Worm (Caenorhabditis elegans) whole organism, L4 larva: Measurements from ENCODE around the gene klf-3.

Source experiments
- D1046.2 ChIP-seq: fragments of 200-800 bp; sonication (Bioruptor generic); IDR thresholded peaks from 2 replicates; pipeline ENCODE4 v1.3.6; 2022; ENCODE audit warnings: missing genetic modification characterization, missing compliant biosample characterization
- F37D6.2 ChIP-seq: sonication (generic microtip); optimal IDR thresholded peaks from 2 replicates; lab custom pipeline; 2016; ENCODE audit warnings: mild to moderate bottlenecking, missing genetic modification characterization, missing compliant biosample characterization
- F44E2.7 ChIP-seq: fragments of 200-800 bp; sonication (Bioruptor generic); IDR thresholded peaks from 2 replicates; pipeline ENCODE4 v2.1.2; 2022; ENCODE audit warnings: missing genetic modification characterization, missing compliant biosample characterization
- F49E8.2 ChIP-seq: sonication (generic microtip); optimal IDR thresholded peaks from 2 replicates; lab custom pipeline; 2016; ENCODE audit warnings: missing compliant biosample characterization, mild to moderate bottlenecking, missing genetic modification characterization, borderline replicate concordance
- T20F7.1 ChIP-seq: fragments of 200-800 bp; sonication (Bioruptor generic); optimal IDR thresholded peaks from 2 replicates; lab custom pipeline; 2018; ENCODE audit warnings: mild to moderate bottlenecking, missing genetic modification characterization, missing compliant biosample characterization
- T26A8.4 ChIP-seq: fragments of 200-800 bp; sonication (Bioruptor generic); IDR thresholded peaks from 2 replicates; pipeline ENCODE4 v1.3.6; 2022; ENCODE audit warnings: missing genetic modification characterization, missing compliant biosample characterization
- Y48G9A.11 ChIP-seq: fragments of 200-800 bp; sonication (Bioruptor generic); IDR thresholded peaks from 2 replicates; pipeline ENCODE4 v1.3.6; 2022; ENCODE audit warnings: missing genetic modification reagents, missing genetic modification characterization, missing compliant biosample characterization
- Y75B8A.6 ChIP-seq: fragments of 200-800 bp; sonication (Bioruptor generic); IDR thresholded peaks from 2 replicates; pipeline ENCODE4 v1.3.6; 2022; ENCODE audit warnings: missing genetic modification reagents, missing genetic modification characterization, missing compliant biosample characterization
- aha-1 ChIP-seq: fragments of 150-350 bp; peaks from one replicate; lab custom pipeline; 2014; ENCODE audit warnings: missing biosample characterization, missing genetic modification characterization
- aly-2 ChIP-seq: sonication (generic microtip); optimal IDR thresholded peaks from 2 replicates; lab custom pipeline; 2018; ENCODE audit warnings: missing biosample characterization, missing genetic modification characterization
- ama-1 ChIP-seq: fragments of 150-350 bp; optimal IDR thresholded peaks from 2 replicates; lab custom pipeline; 2014; ENCODE audit warnings: inconsistent platforms, mixed read lengths
- ceh-82 ChIP-seq: sonication (generic microtip); optimal IDR thresholded peaks from 2 replicates; lab custom pipeline; 2017; ENCODE audit warnings: missing biosample characterization, missing genetic modification characterization
- daf-16 ChIP-seq, 3 experiments: sonication (generic microtip); optimal IDR thresholded peaks; 2 replicates each; lab custom pipeline; 2016 to 2017; ENCODE audit warnings: missing genetic modification characterization in 3 of 3, missing genetic modification reagents in 3 of 3, mild to moderate bottlenecking in 2 of 3, missing compliant biosample characterization in 2 of 3, missing biosample characterization in 1 of 3, moderate library complexity in 1 of 3
- daf-19 ChIP-seq: fragments of 200-800 bp; sonication (Bioruptor generic); conservative IDR thresholded peaks from 2 replicates; pipeline ENCODE4 v1.3.6; 2022; ENCODE audit warnings: missing genetic modification characterization, missing compliant biosample characterization
- daf-8 ChIP-seq: fragments of 200-800 bp; sonication (Bioruptor generic); IDR thresholded peaks from 2 replicates; pipeline ENCODE4 v1.3.6; 2022; ENCODE audit warnings: missing genetic modification characterization, missing compliant biosample characterization
- dmd-6 ChIP-seq: fragments of 200-800 bp; sonication (Bioruptor generic); IDR thresholded peaks from 2 replicates; pipeline ENCODE4 v1.3.6; 2022; ENCODE audit warnings: missing genetic modification reagents, missing genetic modification characterization, missing compliant biosample characterization
- dve-1 ChIP-seq: sonication (generic microtip); optimal IDR thresholded peaks from 2 replicates; lab custom pipeline; 2017; ENCODE audit warnings: antibody characterized with exemption, mild to moderate bottlenecking, missing genetic modification characterization, missing compliant biosample characterization; ENCODE audit not compliant: insufficient read depth
- egl-27 ChIP-seq: sonication (generic microtip); optimal IDR thresholded peaks from 3 replicates; lab custom pipeline; 2017; ENCODE audit warnings: missing biosample characterization, missing genetic modification reagents, missing genetic modification characterization
- gei-8 ChIP-seq: fragments of 200-800 bp; sonication (Bioruptor generic); optimal IDR thresholded peaks from 2 replicates; lab custom pipeline; 2018; ENCODE audit warnings: mild to moderate bottlenecking, missing genetic modification characterization, missing compliant biosample characterization
- jun-1 ChIP-seq: fragments of 150-350 bp; optimal IDR thresholded peaks from 2 replicates; lab custom pipeline; 2014; ENCODE audit warnings: missing biosample characterization, missing genetic modification reagents, missing genetic modification characterization
- lin-1 ChIP-seq: fragments of 200-800 bp; sonication (Bioruptor generic); IDR thresholded peaks from 2 replicates; pipeline ENCODE4 v1.3.6; 2022; ENCODE audit warnings: missing genetic modification reagents, missing genetic modification characterization, missing compliant biosample characterization
- lin-38 ChIP-seq: fragments of 200-800 bp; sonication (Bioruptor generic); IDR thresholded peaks from 2 replicates; pipeline ENCODE4 v1.3.6; 2022; ENCODE audit warnings: missing genetic modification reagents, missing genetic modification characterization, missing compliant biosample characterization
- lin-39 ChIP-seq: fragments of 150-350 bp; optimal IDR thresholded peaks from 2 replicates; lab custom pipeline; 2014; ENCODE audit warnings: missing biosample characterization, missing genetic modification reagents, missing genetic modification characterization
- lsy-2 ChIP-seq, 2 experiments: fragments of 150-350 bp in 1 of 2; sonication (generic microtip) in 1 of 2; optimal IDR thresholded peaks; 2 replicates each; lab custom pipeline; 2014 to 2017; ENCODE audit warnings: missing biosample characterization in 2 of 2, missing genetic modification characterization in 2 of 2
- madf-9 ChIP-seq: fragments of 200-800 bp; sonication (Bioruptor generic); conservative IDR thresholded peaks from 2 replicates; pipeline ENCODE4 v1.3.6; 2022; ENCODE audit warnings: missing genetic modification reagents, missing genetic modification characterization, missing compliant biosample characterization
- mep-1 ChIP-seq: fragments of 150-350 bp; sonication (generic microtip); optimal IDR thresholded peaks from 3 replicates; lab custom pipeline; 2014; ENCODE audit warnings: missing biosample characterization, missing genetic modification characterization
- mes-2 ChIP-seq: sonication (generic microtip); optimal IDR thresholded peaks from 2 replicates; lab custom pipeline; 2016; ENCODE audit warnings: missing genotype, mild to moderate bottlenecking, missing genetic modification characterization, missing compliant biosample characterization; ENCODE audit not compliant: poor library complexity, severe bottlenecking
- nhr-10 ChIP-seq: fragments of 150-350 bp; optimal IDR thresholded peaks from 2 replicates; lab custom pipeline; 2014; ENCODE audit warnings: missing biosample characterization, missing genetic modification characterization
- nhr-111 ChIP-seq: fragments of 200-800 bp; sonication (Bioruptor generic); optimal IDR thresholded peaks from 2 replicates; lab custom pipeline; 2018; ENCODE audit warnings: mild to moderate bottlenecking, missing genetic modification characterization, missing compliant biosample characterization
- nhr-237 ChIP-seq: sonication (generic microtip); optimal IDR thresholded peaks from 2 replicates; lab custom pipeline; 2017; ENCODE audit warnings: missing biosample characterization, missing genetic modification characterization
- nhr-25 ChIP-seq: sonication (generic microtip); optimal IDR thresholded peaks from 2 replicates; lab custom pipeline; 2017; ENCODE audit warnings: missing genetic modification characterization, mild to moderate bottlenecking, missing compliant biosample characterization, antibody characterized with exemption, moderate library complexity, borderline replicate concordance; ENCODE audit not compliant: insufficient read depth
- nhr-48 ChIP-seq: sonication (generic microtip); optimal IDR thresholded peaks from 2 replicates; lab custom pipeline; 2016; ENCODE audit warnings: mild to moderate bottlenecking, missing genetic modification characterization, missing compliant biosample characterization
- nhr-6 ChIP-seq: fragments of 150-350 bp; optimal IDR thresholded peaks from 2 replicates; lab custom pipeline; 2014; ENCODE audit warnings: missing biosample characterization, missing genetic modification characterization
- php-3 ChIP-seq: fragments of 200-800 bp; sonication (Bioruptor generic); IDR thresholded peaks from 2 replicates; pipeline ENCODE4 v1.3.6; 2022; ENCODE audit warnings: missing genetic modification reagents, missing genetic modification characterization, missing compliant biosample characterization
- pqm-1 ChIP-seq: sonication (generic microtip); optimal IDR thresholded peaks from 2 replicates; lab custom pipeline; 2017; ENCODE audit warnings: missing biosample characterization, missing genetic modification characterization
- sdz-12 ChIP-seq: fragments of 200-800 bp; sonication (Bioruptor generic); optimal IDR thresholded peaks from 2 replicates; lab custom pipeline; 2018; ENCODE audit warnings: mild to moderate bottlenecking, missing genetic modification characterization, missing compliant biosample characterization
- set-16 ChIP-seq: fragments of 200-800 bp; sonication (Bioruptor generic); IDR thresholded peaks from 2 replicates; pipeline ENCODE4 v1.3.6; 2022; ENCODE audit warnings: missing genetic modification reagents, missing genetic modification characterization, missing compliant biosample characterization
- snpc-1.2 ChIP-seq: fragments of 200-800 bp; sonication (Bioruptor generic); IDR thresholded peaks from 2 replicates; pipeline ENCODE4 v1.3.6; 2022; ENCODE audit warnings: missing genetic modification reagents, missing genetic modification characterization, missing compliant biosample characterization
- spr-1 ChIP-seq: sonication (generic microtip); optimal IDR thresholded peaks from 2 replicates; lab custom pipeline; 2016; ENCODE audit warnings: mild to moderate bottlenecking, missing genetic modification characterization, missing compliant biosample characterization
- tra-1 ChIP-seq: fragments of 200-800 bp; sonication (Bioruptor generic); IDR thresholded peaks from 2 replicates; pipeline ENCODE4 v1.3.6; 2022; ENCODE audit warnings: missing genetic modification reagents, missing genetic modification characterization, missing compliant biosample characterization
- unc-39 ChIP-seq: sonication (generic microtip); optimal IDR thresholded peaks from 2 replicates; lab custom pipeline; 2017; ENCODE audit warnings: missing biosample characterization, missing genetic modification characterization
- unc-62 ChIP-seq, 3 experiments: fragments of 150-350 bp in 1 of 3; sonication (generic microtip); optimal IDR thresholded peaks in 2 of 3; peaks in 1 of 3; 1 replicate in 1 of 3; 2 replicates in 2 of 3; lab custom pipeline; 2014 to 2017; ENCODE audit warnings: missing biosample characterization in 3 of 3, missing genetic modification characterization in 3 of 3, missing genetic modification reagents in 3 of 3, missing genotype in 1 of 3
- zfp-2 ChIP-seq: sonication (generic microtip); optimal IDR thresholded peaks from 2 replicates; lab custom pipeline; 2016; ENCODE audit warnings: mild to moderate bottlenecking, missing genetic modification characterization, missing compliant biosample characterization
- zip-2 ChIP-seq: fragments of 150-350 bp; optimal IDR thresholded peaks from 2 replicates; lab custom pipeline; 2014; ENCODE audit warnings: missing biosample characterization, missing genetic modification characterization
- ztf-11 ChIP-seq: fragments of 150-350 bp; optimal IDR thresholded peaks from 2 replicates; lab custom pipeline; 2014; ENCODE audit warnings: missing biosample characterization, missing genetic modification characterization

klf-3 gene

DNA sequence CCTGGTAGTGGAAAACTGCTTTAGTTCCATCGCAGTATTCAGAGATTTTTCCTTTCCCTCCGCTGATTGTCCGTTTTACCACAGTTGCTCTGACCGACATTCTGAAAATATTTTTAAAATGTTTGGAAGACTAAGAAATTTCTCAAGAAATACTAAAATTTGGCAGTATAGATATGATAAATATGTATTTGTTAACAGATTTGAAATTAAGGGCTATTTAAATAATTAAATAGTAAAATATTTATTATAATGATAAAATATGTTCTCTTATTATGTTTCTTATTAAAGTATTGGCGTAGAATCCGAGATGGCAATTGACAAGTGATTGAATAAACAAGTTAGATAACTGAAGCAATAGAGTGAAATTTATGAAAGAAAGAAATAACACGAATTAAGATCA, 22.5 kb upstream of the klf-3 start, which contains the start of gene aipr-1:
Gene aipr-1 (minus strand): TSS at position 101 of the 400 bp plus-strand sequence.
- TF ChIP-seq pqm-1 (tag; lab: Kevin White, UChicago) (no peak), ztf-11 (tag; lab: Kevin White, UChicago) (no peak), nhr-25 (tag; lab: Kevin White, UChicago) (no peak), unc-62 (GFP tag; optimal IDR thresholded peaks at IDR 0.05 in 1 of 2; lab: Kevin White, UChicago) (no peak), unc-62 (tag; optimal IDR thresholded peaks at IDR 0.05; lab: Kevin White, UChicago) (no peak), madf-9 (GFP tag; lab: Robert Waterston, UW) (no peak), tra-1 (GFP tag; lab: Robert Waterston, UW) (no peak), egl-27 (no peak)

ce11 chrII:6597507-6597906, 19.2 kb upstream of the klf-3 start:
- TF ChIP-seq egl-27 (no peak), snpc-1.2 (GFP tag; lab: Robert Waterston, UW) (0 out of 2 replicates have a peak, but pooled peaks have one; percentile 30), F37D6.2 (tag; lab: Kevin White, UChicago) (no peak), aha-1 (tag; lab: Kevin White, UChicago) (no peak), php-3 (GFP tag; lab: Robert Waterston, UW) (no peak), Y48G9A.11 (GFP tag; lab: Robert Waterston, UW) (no peak), lin-39 (tag; lab: Kevin White, UChicago) (no peak), Y75B8A.6 (no peak)

- TF ChIP-seq F44E2.7, result no peak
- no peak for TF ChIP-seq gei-8
- peak; percentile 44 for TF ChIP-seq mes-2 (tag; lab: Kevin White, UChicago)
- TF ChIP-seq ama-1 (lab: Kevin White, UChicago), result peak; percentile 52
- 0 out of 2 replicates have a peak, but pooled peaks have one; percentile 12 for TF ChIP-seq lin-38 (GFP tag; lab: Robert Waterston, UW)
- TF ChIP-seq mep-1 (tag; lab: Kevin White, UChicago), result peak; percentile 2
Measured at ce11 chrII:6598050-6598449, 18.6 kb upstream of the klf-3 start, which contains the start of gene dnj-8. TSS of gene dnj-8 (minus strand) at chrII:6598080.

DNA sequence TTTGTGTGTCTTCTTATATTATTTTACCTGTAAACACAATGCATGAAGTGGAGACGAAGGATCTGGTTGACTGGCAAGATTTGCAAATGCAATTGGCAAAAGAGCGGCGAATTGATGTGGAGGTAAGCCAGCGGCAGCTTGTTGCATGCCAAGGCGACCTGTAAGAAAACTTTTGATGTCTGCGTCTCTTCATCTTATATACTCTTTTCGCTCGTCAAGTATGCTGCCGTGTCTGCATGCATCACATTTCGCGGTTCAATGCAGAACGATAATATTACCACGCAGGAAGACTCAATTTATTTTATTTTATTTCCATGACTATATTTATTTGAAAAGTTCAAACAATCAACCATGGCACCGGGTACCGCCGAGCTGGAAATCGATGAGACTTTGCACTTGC, 15.7 kb upstream of the klf-3 start, which contains the start of gene vps-33.2:
Gene vps-33.2 (plus strand): TSS at position 244 of the 400 bp plus-strand sequence.
- no peak for TF ChIP-seq lin-1 (GFP tag; lab: Robert Waterston, UW)
- TF ChIP-seq aly-2 (tag; lab: Kevin White, UChicago), result no peak
- TF ChIP-seq nhr-111 (GFP tag; lab: Kevin White, UChicago), result no peak
- TF ChIP-seq gei-8, result no peak
- peak; percentile 19 for TF ChIP-seq dve-1 (tag; lab: Kevin White, UChicago)
- TF ChIP-seq zfp-2, result no peak
- no peak for TF ChIP-seq T20F7.1 (GFP tag; lab: Kevin White, UChicago)
- no peak for TF ChIP-seq ztf-11 (tag; lab: Kevin White, UChicago)
- TF ChIP-seq D1046.2 (GFP tag; lab: Robert Waterston, UW), result no peak
- no peak for TF ChIP-seq Y75B8A.6
- no peak for TF ChIP-seq nhr-10 (tag; lab: Kevin White, UChicago)
- peak; percentile 70 for TF ChIP-seq mes-2 (tag; lab: Kevin White, UChicago)
- no peak for TF ChIP-seq daf-16 (GFP tag; optimal IDR thresholded peaks at IDR 0.05; lab: Kevin White, UChicago)
- TF ChIP-seq daf-16 (tag; optimal IDR thresholded peaks at IDR 0.05; lab: Kevin White, UChicago), result no peak
- TF ChIP-seq daf-8, result no peak
- TF ChIP-seq zip-2, result no peak
- peak; percentile 17 for TF ChIP-seq spr-1
- TF ChIP-seq lsy-2 (tag; optimal IDR thresholded peaks at IDR 0.05; lab: Kevin White, UChicago), result peak in 1 of 2 experiments; percentile 34
- TF ChIP-seq mep-1 (tag; lab: Kevin White, UChicago), result peak; percentile 1
- peak; percentile 35 for TF ChIP-seq nhr-6 (tag; lab: Kevin White, UChicago)
- no peak for TF ChIP-seq set-16 (GFP tag; lab: Robert Waterston, UW)
- no peak for TF ChIP-seq T26A8.4
- TF ChIP-seq F49E8.2 (tag; lab: Kevin White, UChicago), result peak; percentile 20
- no peak for TF ChIP-seq nhr-48
- TF ChIP-seq daf-19, result no peak
- no peak for TF ChIP-seq dmd-6
- TF ChIP-seq unc-39 (tag; lab: Kevin White, UChicago), result no peak
- TF ChIP-seq ceh-82 (tag; lab: Kevin White, UChicago), result no peak
- no peak for TF ChIP-seq jun-1 (tag; lab: Kevin White, UChicago)
- TF ChIP-seq nhr-237 (tag; lab: Kevin White, UChicago), result no peak
- no peak for TF ChIP-seq sdz-12
